Worm (Caenorhabditis elegans) whole organism, midembryonic: ENCODE data around the gene ZK287.7.

Experiments
- cog-1 ChIP-seq: sonication (generic microtip); optimal IDR thresholded peaks from 2 replicates; lab custom pipeline; 2016; ENCODE audit warnings: missing genetic modification characterization, missing compliant biosample characterization
- flt-1 ChIP-seq: fragments of 200-800 bp; sonication (Bioruptor generic); IDR thresholded peaks from 2 replicates; pipeline ENCODE4 v1.3.6; 2022; ENCODE audit warnings: missing genetic modification characterization, missing compliant biosample characterization
- klf-2 ChIP-seq: fragments of 200-800 bp; sonication (Bioruptor generic); conservative IDR thresholded peaks from 2 replicates; pipeline ENCODE4 v1.3.6; 2022; ENCODE audit warnings: missing genetic modification reagents, missing genetic modification characterization, missing compliant biosample characterization
- ref-1 ChIP-seq: fragments of 200-800 bp; sonication (Bioruptor generic); conservative IDR thresholded peaks from 2 replicates; pipeline ENCODE4 v1.3.6; 2022; ENCODE audit warnings: missing genetic modification reagents, missing genetic modification characterization, missing compliant biosample characterization
- tab-1 ChIP-seq: fragments of 200-800 bp; sonication (Bioruptor generic); IDR thresholded peaks from 2 replicates; pipeline ENCODE4 v1.3.6; 2022; ENCODE audit warnings: missing genetic modification characterization, missing compliant biosample characterization
- ztf-23 ChIP-seq: fragments of 200-800 bp; sonication (Bioruptor generic); IDR thresholded peaks from 2 replicates; pipeline ENCODE4 v1.3.6; 2022; ENCODE audit warnings: missing genetic modification reagents, missing genetic modification characterization, missing compliant biosample characterization
- ztf-29 ChIP-seq: fragments of 200-800 bp; sonication (Bioruptor generic); IDR thresholded peaks from 2 replicates; pipeline ENCODE4 v1.3.6; 2022; ENCODE audit warnings: missing genetic modification reagents, missing genetic modification characterization, missing compliant biosample characterization

DNA sequence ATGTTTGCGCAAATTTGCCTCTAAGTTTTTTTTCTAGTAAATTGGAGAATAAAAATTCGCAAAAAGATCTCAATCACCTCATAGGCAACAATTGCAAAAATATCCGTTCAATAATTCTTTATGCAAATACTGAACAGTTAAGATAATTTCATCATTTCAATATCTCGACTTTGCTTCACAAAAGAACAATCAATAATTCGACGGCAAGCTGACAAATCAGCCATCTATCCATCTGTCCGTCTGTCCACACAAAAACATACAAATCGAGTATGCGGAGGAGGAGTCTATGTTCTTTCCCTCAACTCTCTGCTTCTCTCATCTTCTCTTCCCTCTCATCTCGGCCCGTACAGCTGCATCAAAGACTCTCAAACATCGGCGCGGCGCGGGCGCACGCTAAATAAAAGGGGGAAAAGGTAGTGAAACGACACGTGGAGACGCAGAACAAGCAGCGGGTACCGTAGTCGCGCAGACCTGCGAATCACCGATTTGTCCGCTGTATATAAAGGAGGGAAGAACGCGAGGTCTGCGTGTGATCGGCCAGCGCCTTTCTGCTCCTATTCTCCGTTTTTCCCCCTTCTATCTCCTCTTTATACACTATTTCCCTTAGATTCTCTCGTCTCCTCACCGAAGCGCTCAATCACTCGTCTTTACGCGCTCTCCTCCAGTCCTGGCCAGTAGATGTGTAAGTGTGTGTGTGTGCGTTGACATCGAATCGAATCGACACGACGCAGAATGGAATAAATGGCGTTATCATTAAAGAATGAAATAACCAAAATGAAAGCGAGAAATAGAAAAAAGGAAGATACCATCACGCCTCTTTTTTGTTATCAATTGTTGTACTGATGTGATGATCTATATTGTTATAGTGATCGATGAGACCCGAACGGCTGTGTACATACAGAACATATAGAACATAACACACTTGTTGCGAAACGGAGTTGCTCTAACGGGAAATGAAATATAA lies 38.2 kb downstream of the ZK287.7 start:
- TF ChIP-seq klf-2 (GFP tag; lab: Robert Waterston, UW) (no peak), ztf-29 (GFP tag; lab: Robert Waterston, UW) (no peak), cog-1 (tag; lab: Kevin White, UChicago) (peak; percentile 97), ztf-23 (peak; percentile 73; the same call in 1 of the 2 replicates), tab-1 (GFP tag; lab: Robert Waterston, UW) (no peak; the same call in 1 of the 2 replicates), flt-1 (peak; percentile 77), ref-1 (0 out of 2 replicates have a peak, but pooled peaks have one; percentile 27)
